Fruit fly (Drosophila melanogaster) whole organism, embryonic: Measurements from ENCODE around the gene AGO2.

Experiments
- CG11247 ChIP-seq: fragments of 200-800 bp; sonication (Bioruptor generic); IDR thresholded peaks from 2 replicates; pipeline ENCODE4 v1.3.6; 2022; ENCODE audit warnings: missing biosample characterization, missing genetic modification characterization
- CG11398 ChIP-seq: fragments of 200-800 bp; sonication (Bioruptor generic); optimal IDR thresholded peaks from 2 replicates; lab custom pipeline; 2016; ENCODE audit warnings: missing biosample characterization, missing genetic modification characterization
- CG12236 ChIP-seq: fragments of 200-800 bp; sonication (Bioruptor generic); optimal IDR thresholded peaks from 2 replicates; lab custom pipeline; 2016; ENCODE audit warnings: missing biosample characterization, missing genetic modification characterization
- CG12769 ChIP-seq: fragments of 200-800 bp; sonication (Bioruptor generic); optimal IDR thresholded peaks from 2 replicates; lab custom pipeline; 2019; ENCODE audit warnings: missing biosample characterization, mild to moderate bottlenecking, missing genetic modification characterization, moderate library complexity
- CG13287 ChIP-seq: fragments of 200-800 bp; sonication (Bioruptor generic); IDR thresholded peaks from 2 replicates; pipeline ENCODE4 v1.3.6; 2022; ENCODE audit warnings: missing biosample characterization, missing genetic modification characterization; ENCODE audit not compliant: partially characterized antibody
- CG13296 ChIP-seq: fragments of 200-800 bp; sonication (Bioruptor generic); optimal IDR thresholded peaks from 3 replicates; lab custom pipeline; 2018; ENCODE audit warnings: missing biosample characterization, mild to moderate bottlenecking, missing genetic modification characterization
- CG14667 ChIP-seq: fragments of 200-800 bp; sonication (Bioruptor generic); IDR thresholded peaks from 2 replicates; pipeline ENCODE4 v1.3.6; 2022; ENCODE audit warnings: missing biosample characterization, missing genetic modification characterization
- CG16779 ChIP-seq: fragments of 200-800 bp; sonication (Bioruptor generic); IDR thresholded peaks from 2 replicates; pipeline ENCODE4 v1.3.6; 2022; ENCODE audit warnings: missing biosample characterization, missing genetic modification characterization
- CG16863 ChIP-seq: fragments of 200-800 bp; sonication (Bioruptor generic); optimal IDR thresholded peaks from 3 replicates; lab custom pipeline; 2016; ENCODE audit warnings: missing biosample characterization, missing genetic modification characterization
- CG18011 ChIP-seq: fragments of 200-800 bp; sonication (Bioruptor generic); optimal IDR thresholded peaks from 2 replicates; lab custom pipeline; 2017; ENCODE audit warnings: missing biosample characterization, missing genetic modification characterization, mild to moderate bottlenecking, moderate library complexity, missing genotype
- CG18262 ChIP-seq: fragments of 200-800 bp; optimal IDR thresholded peaks from 3 replicates; lab custom pipeline; 2019; ENCODE audit warnings: missing biosample characterization, mild to moderate bottlenecking, missing genetic modification characterization, moderate library complexity
- CG32767 ChIP-seq: fragments of 200-800 bp; sonication (Bioruptor generic); IDR thresholded peaks from 2 replicates; pipeline ENCODE4 v1.3.6; 2022; ENCODE audit warnings: missing biosample characterization, missing genetic modification characterization
- CG3281 ChIP-seq: fragments of 200-800 bp; sonication (Bioruptor generic); optimal IDR thresholded peaks from 3 replicates; lab custom pipeline; 2017; ENCODE audit warnings: missing biosample characterization, mild to moderate bottlenecking, missing genetic modification characterization
- CG6683 ChIP-seq: fragments of 200-800 bp; sonication (Bioruptor generic); optimal IDR thresholded peaks from 2 replicates; lab custom pipeline; 2017; ENCODE audit warnings: missing biosample characterization, mild to moderate bottlenecking, missing genetic modification characterization, missing genetic modification reagents
- CG7786 ChIP-seq: fragments of 200-800 bp; sonication (Bioruptor generic); optimal IDR thresholded peaks from 2 replicates; lab custom pipeline; 2016; ENCODE audit warnings: missing biosample characterization, missing genetic modification characterization
- CG8089 ChIP-seq: fragments of 200-800 bp; sonication (Bioruptor generic); optimal IDR thresholded peaks from 3 replicates; lab custom pipeline; 2016; ENCODE audit warnings: missing biosample characterization, missing genetic modification characterization
- Dref ChIP-seq: fragments of 200-800 bp; sonication (Bioruptor generic); IDR thresholded peaks from 2 replicates; pipeline ENCODE4 v1.3.6; 2022; ENCODE audit warnings: missing biosample characterization, missing genetic modification characterization
- Drgx ChIP-seq: fragments of 200-800 bp; sonication (Bioruptor generic); IDR thresholded peaks from 2 replicates; pipeline ENCODE4 v1.3.6; 2022; ENCODE audit warnings: missing biosample characterization, missing genetic modification characterization
- ERR ChIP-seq: fragments of 200-800 bp; sonication (Bioruptor generic); optimal IDR thresholded peaks from 2 replicates; lab custom pipeline; 2016; ENCODE audit warnings: missing biosample characterization, missing genetic modification characterization
- Eip74EF ChIP-seq, 2 experiments: fragments of 200-800 bp in 1 of 2; fragments of >200 bp in 1 of 2; sonication (Bioruptor generic) in 1 of 2; optimal IDR thresholded peaks; 2 replicates each; lab custom pipeline; 2017 to 2019; ENCODE audit warnings: missing biosample characterization in 2 of 2, missing genetic modification characterization in 2 of 2, mild to moderate bottlenecking in 1 of 2, moderate library complexity in 1 of 2
- Ets65A ChIP-seq: fragments of 200-800 bp; sonication (Bioruptor generic); peaks from one replicate; lab custom pipeline; 2016; ENCODE audit warnings: missing biosample characterization, missing genetic modification characterization
- Fer1 ChIP-seq: fragments of 200-800 bp; sonication (Bioruptor generic); optimal IDR thresholded peaks from 2 replicates; lab custom pipeline; 2017; ENCODE audit warnings: missing biosample characterization, mild to moderate bottlenecking, missing genetic modification characterization
- HLH54F ChIP-seq: fragments of 200-800 bp; sonication (Bioruptor generic); optimal IDR thresholded peaks from 3 replicates; lab custom pipeline; 2016; ENCODE audit warnings: missing biosample characterization, missing genetic modification characterization
- HLHmδ ChIP-seq: fragments of 200-800 bp; sonication (Bioruptor generic); optimal IDR thresholded peaks from 2 replicates; lab custom pipeline; 2018; ENCODE audit warnings: missing biosample characterization, mild to moderate bottlenecking, missing genetic modification characterization, moderate library complexity
- HmgZ ChIP-seq: fragments of 200-800 bp; sonication (Bioruptor generic); optimal IDR thresholded peaks from 2 replicates; lab custom pipeline; 2018; ENCODE audit warnings: missing biosample characterization, mild to moderate bottlenecking, missing genetic modification characterization
- Lim3 ChIP-seq: fragments of 200-800 bp; sonication (Bioruptor generic); IDR thresholded peaks from 2 replicates; pipeline ENCODE4 v1.3.6; 2022; ENCODE audit warnings: missing biosample characterization, missing genetic modification characterization
- Myb ChIP-seq: fragments of 200-800 bp; sonication (Bioruptor generic); optimal IDR thresholded peaks from 2 replicates; lab custom pipeline; 2016; ENCODE audit warnings: missing biosample characterization, missing genetic modification characterization
- Nf-YA ChIP-seq: fragments of 200-800 bp; sonication (Bioruptor generic); IDR thresholded peaks from 2 replicates; pipeline ENCODE4 v1.3.6; 2022; ENCODE audit warnings: missing biosample characterization, missing genetic modification characterization
- Stat92E ChIP-seq, 3 experiments: fragments of >200 bp in 2 of 3; fragments of 200-800 bp in 1 of 3; sonication (Bioruptor generic) in 1 of 3; optimal IDR thresholded peaks; 2 replicates each; lab custom pipeline; 2017 to 2019; ENCODE audit warnings: missing biosample characterization in 3 of 3, missing genetic modification characterization in 3 of 3, mild to moderate bottlenecking in 1 of 3, moderate library complexity in 1 of 3
- ara ChIP-seq: fragments of 200-800 bp; sonication (Bioruptor generic); IDR thresholded peaks from 2 replicates; pipeline ENCODE4 v1.3.6; 2022; ENCODE audit warnings: missing biosample characterization, missing genetic modification characterization
- bbx ChIP-seq: fragments of 200-800 bp; sonication (Bioruptor generic); IDR thresholded peaks from 2 replicates; pipeline ENCODE4 v1.3.6; 2022; ENCODE audit warnings: missing biosample characterization, missing genetic modification characterization; ENCODE audit not compliant: partially characterized antibody
- bowl ChIP-seq: fragments of 200-800 bp; sonication (Bioruptor generic); IDR thresholded peaks from 2 replicates; pipeline ENCODE4 v1.3.6; 2022; ENCODE audit warnings: missing biosample characterization, missing genetic modification characterization
- crol ChIP-seq: fragments of 200-800 bp; sonication (Bioruptor generic); IDR thresholded peaks from 2 replicates; pipeline ENCODE4 v1.3.6; 2022; ENCODE audit warnings: missing biosample characterization, missing genetic modification characterization
- dan ChIP-seq: fragments of 200-800 bp; sonication (Bioruptor generic); IDR thresholded peaks from 2 replicates; pipeline ENCODE4 v1.3.6; 2022; ENCODE audit warnings: missing biosample characterization, missing genetic modification characterization
- disco-r ChIP-seq: fragments of 200-800 bp; sonication (Bioruptor generic); optimal IDR thresholded peaks from 2 replicates; lab custom pipeline; 2016; ENCODE audit warnings: missing biosample characterization, missing genetic modification characterization
- ewg ChIP-seq: fragments of 200-800 bp; sonication (Bioruptor generic); optimal IDR thresholded peaks from 3 replicates; lab custom pipeline; 2017; ENCODE audit warnings: mild to moderate bottlenecking, missing biosample characterization, missing genetic modification reagents, missing genetic modification characterization
- hb ChIP-seq: fragments of 200-800 bp; sonication (Bioruptor generic); IDR thresholded peaks from 3 replicates; pipeline ENCODE4 v1.3.6; 2022; ENCODE audit warnings: missing biosample characterization, missing genetic modification characterization; ENCODE audit not compliant: partially characterized antibody
- insv ChIP-seq, 2 experiments: fragments of 200-800 bp; sonication (Bioruptor generic); optimal IDR thresholded peaks; 3 replicates each; lab custom pipeline; 2016 to 2018; ENCODE audit warnings: missing biosample characterization in 2 of 2, missing genetic modification characterization in 2 of 2
- jing ChIP-seq: fragments of 200-800 bp; sonication (Bioruptor generic); optimal IDR thresholded peaks from 2 replicates; lab custom pipeline; 2018; ENCODE audit warnings: missing biosample characterization, mild to moderate bottlenecking, missing genetic modification characterization
- ken ChIP-seq: fragments of 200-800 bp; sonication (Bioruptor generic); IDR thresholded peaks from 3 replicates; pipeline ENCODE4 v1.3.6; 2022; ENCODE audit warnings: missing biosample characterization, missing genetic modification characterization
- nerfin-2 ChIP-seq: fragments of 200-800 bp; sonication (Bioruptor generic); IDR thresholded peaks from 2 replicates; pipeline ENCODE4 v1.3.6; 2022; ENCODE audit warnings: missing biosample characterization, missing genetic modification characterization; ENCODE audit not compliant: partially characterized antibody
- pan ChIP-seq, 4 experiments: fragments of >200 bp in 3 of 4; fragments of 200-800 bp in 1 of 4; sonication (Bioruptor generic) in 1 of 4; optimal IDR thresholded peaks in 3 of 4; IDR thresholded peaks in 1 of 4; 2 replicates each; pipeline versions ENCODE4 v1.3.6 to Lab custom; 2017 to 2022; ENCODE audit warnings: missing biosample characterization in 2 of 4, missing genetic modification characterization in 2 of 4, mixed read lengths in 1 of 4
- psq ChIP-seq: fragments of 200-800 bp; sonication (Bioruptor generic); optimal IDR thresholded peaks from 2 replicates; lab custom pipeline; 2017; ENCODE audit warnings: missing biosample characterization, missing genetic modification characterization
- ranshi ChIP-seq: fragments of 200-800 bp; sonication (Bioruptor generic); IDR thresholded peaks from 2 replicates; pipeline ENCODE4 v1.3.6; 2022; ENCODE audit warnings: missing biosample characterization, missing genetic modification characterization
- sens ChIP-seq: fragments of 200-800 bp; sonication (Bioruptor generic); peaks from one replicate; lab custom pipeline; 2016; ENCODE audit warnings: missing biosample characterization, missing genetic modification characterization
- sens-2 ChIP-seq: fragments of 200-800 bp; sonication (Bioruptor generic); IDR thresholded peaks from 2 replicates; pipeline ENCODE4 v1.3.6; 2022; ENCODE audit warnings: missing biosample characterization, missing genetic modification characterization
- sr ChIP-seq: fragments of 200-800 bp; sonication (Bioruptor generic); IDR thresholded peaks from 3 replicates; pipeline ENCODE4 v1.3.6; 2022; ENCODE audit warnings: missing biosample characterization, missing genetic modification characterization
- twi ChIP-seq: fragments of 200-800 bp; optimal IDR thresholded peaks from 2 replicates; lab custom pipeline; 2019; ENCODE audit warnings: missing biosample characterization, mild to moderate bottlenecking, missing genetic modification characterization, moderate library complexity
- usp ChIP-seq: fragments of >200 bp; optimal IDR thresholded peaks from 2 replicates; lab custom pipeline; 2017; ENCODE audit warnings: missing biosample characterization, missing genetic modification characterization
- zf30C ChIP-seq: fragments of 200-800 bp; sonication (Bioruptor generic); optimal IDR thresholded peaks from 3 replicates; lab custom pipeline; 2018; ENCODE audit warnings: missing biosample characterization, mild to moderate bottlenecking, missing genetic modification characterization

AGO2 gene

DNA sequence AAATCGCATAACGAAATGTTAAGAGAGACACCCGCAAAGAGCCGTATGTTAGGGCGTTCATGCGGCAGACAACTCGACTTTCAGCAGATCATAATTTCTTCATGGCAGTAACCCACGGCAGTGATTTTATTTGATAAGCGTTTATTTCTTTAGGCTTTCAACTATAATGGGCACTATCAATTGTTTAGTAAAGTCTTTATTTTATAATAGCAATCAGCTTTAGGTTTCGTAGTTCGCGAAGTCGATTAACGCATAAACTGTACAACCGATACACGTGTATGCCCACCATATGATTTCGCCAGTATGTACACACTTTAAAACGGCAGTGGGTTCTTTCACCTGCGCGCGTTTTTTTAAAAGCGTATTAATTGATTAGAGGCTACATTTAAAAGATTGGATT lies 45.7 kb upstream of the AGO2 start, which contains the start of gene CG7841 (continued):
- no peak for TF ChIP-seq usp
- TF ChIP-seq ara (GFP tag; lab: Robert Waterston, UW): peak; percentile 96
- TF ChIP-seq Dref (GFP tag; lab: Robert Waterston, UW): 0 out of 2 replicates have a peak, but pooled peaks have one; percentile 31
- no peak; the same call in 1 of the 2 replicates for TF ChIP-seq CG14667 (GFP tag; lab: Robert Waterston, UW)
- TF ChIP-seq Lim3 (GFP tag; lab: Robert Waterston, UW): no peak; the same call in 1 of the 2 replicates
- TF ChIP-seq HLH54F (GFP tag; lab: Kevin White, UChicago): peak; percentile 97
- TF ChIP-seq CG3281 (GFP tag; lab: Kevin White, UChicago): peak; percentile 99
- no peak for TF ChIP-seq pan (optimal IDR thresholded peaks at IDR 0.05; lab: Kevin White, UChicago)
- TF ChIP-seq pan (GFP tag; optimal IDR thresholded peaks at IDR 0.05 in 1 of 2, IDR thresholded peaks at IDR 0.05 in 1 of 2): peak in 1 of 2 experiments; percentile 97
- peak; percentile 95 for TF ChIP-seq bowl (GFP tag; lab: Robert Waterston, UW)
- TF ChIP-seq disco-r: peak; percentile 93
- no peak for TF ChIP-seq dan
- TF ChIP-seq sens: peak; percentile 99
- TF ChIP-seq HLHmδ (GFP tag; lab: Kevin White, UChicago): peak; percentile 14
- TF ChIP-seq CG16779: peak; percentile 93
- peak; percentile 96 for TF ChIP-seq CG32767
- peak; percentile 97 for TF ChIP-seq ERR
- peak; percentile 87 for TF ChIP-seq Myb (GFP tag; lab: Kevin White, UChicago)
- no peak for TF ChIP-seq hb (GFP tag; lab: Robert Waterston, UW)
- TF ChIP-seq Nf-YA (GFP tag; lab: Robert Waterston, UW): peak; percentile 92
- peak; percentile 99 for TF ChIP-seq HmgZ
- TF ChIP-seq Ets65A (GFP tag; lab: Kevin White, UChicago): peak; percentile 98
- peak; percentile 97 for TF ChIP-seq CG6683
- TF ChIP-seq Drgx: peak; percentile 98
- peak; percentile 63 for TF ChIP-seq zf30C (GFP tag; lab: Kevin White, UChicago)
- TF ChIP-seq twi: peak; percentile 96
- peak; percentile 92 for TF ChIP-seq CG11247
- peak; percentile 94 for TF ChIP-seq CG7786 (GFP tag; lab: Kevin White, UChicago)
- peak; percentile 99 for TF ChIP-seq CG13296 (GFP tag; lab: Kevin White, UChicago)
- peak; percentile 96 for TF ChIP-seq CG16863 (GFP tag; lab: Kevin White, UChicago)
- peak; percentile 89; the same call in 2 of the 3 replicates for TF ChIP-seq sr (GFP tag; lab: Robert Waterston, UW)
- TF ChIP-seq crol (GFP tag; lab: Robert Waterston, UW): peak; percentile 58; the same call in 1 of the 2 replicates
- peak; percentile 99 for TF ChIP-seq Fer1
- peak; percentile 99 for TF ChIP-seq CG18262
- no peak for TF ChIP-seq nerfin-2 (GFP tag; lab: Robert Waterston, UW)
- peak; percentile 92 for TF ChIP-seq ewg (GFP tag; lab: Kevin White, UChicago)
- no peak for TF ChIP-seq bbx (GFP tag; lab: Robert Waterston, UW)
- peak; percentile 98 for TF ChIP-seq CG12769 (tag; lab: Kevin White, UChicago)
- peak in 1 of 2 experiments; percentile 98 for TF ChIP-seq Eip74EF (GFP tag; optimal IDR thresholded peaks at IDR 0.05; lab: Kevin White, UChicago)
- TF ChIP-seq CG13287: peak; percentile 42; the same call in 1 of the 2 replicates
- peak in 1 of 3 experiments; percentile 95 for TF ChIP-seq Stat92E (GFP tag; optimal IDR thresholded peaks at IDR 0.05; lab: Kevin White, UChicago)
- TF ChIP-seq ken (GFP tag; lab: Robert Waterston, UW): peak; percentile 93
- TF ChIP-seq CG18011: peak; percentile 91
- TF ChIP-seq insv (GFP tag; optimal IDR thresholded peaks at IDR 0.05; lab: Kevin White, UChicago): peak; percentile 44 to 83
- TF ChIP-seq sens-2 (GFP tag; lab: Robert Waterston, UW): peak; percentile 97
- peak; percentile 96 for TF ChIP-seq CG12236 (GFP tag; lab: Kevin White, UChicago)
- TF ChIP-seq CG8089: peak; percentile 96
- TF ChIP-seq jing: peak; percentile 93
- TF ChIP-seq CG11398 (GFP tag; lab: Kevin White, UChicago): peak; percentile 96
- TF ChIP-seq ranshi (GFP tag; lab: Robert Waterston, UW): peak; percentile 96; the same call in 1 of the 2 replicates
- TF ChIP-seq psq (GFP tag; lab: Kevin White, UChicago): peak; percentile 72
